Worm (Caenorhabditis elegans): ENCODE measurements around the gene oac-10.

oac-10 gene

ce11 chrII:3869601-3870000 lies at the start of gene oac-10:
TSS of gene oac-10 (plus strand) at chrII:3869901.
- TF ChIP-seq pha-4 (GFP tag; IDR thresholded peaks at IDR 0.05) (no peak), pha-4 (tag; optimal IDR thresholded peaks at IDR 0.05) (no peak), nhr-25 (tag; optimal IDR thresholded peaks at IDR 0.05; ENCODE audit: borderline replicate concordance, insufficient read depth) (no peak), madf-5 (GFP tag; IDR thresholded peaks at IDR 0.05) (no peak), daf-12 (tag; optimal IDR thresholded peaks at IDR 0.05) (no peak), ZK546.5 (tag; optimal IDR thresholded peaks at IDR 0.05) (no peak), Y75B8A.6 (GFP tag; IDR thresholded peaks at IDR 0.05) (no peak), ceh-62 (tag; optimal IDR thresholded peaks at IDR 0.05) (no peak), nhr-11 (tag; optimal IDR thresholded peaks at IDR 0.05) (no peak), D1046.2 (GFP tag; IDR thresholded peaks at IDR 0.05) (no peak), lin-38 (GFP tag; IDR thresholded peaks at IDR 0.05) (no peak), lin-13 (GFP tag; optimal IDR thresholded peaks at IDR 0.05) (no peak), unc-39 (tag; optimal IDR thresholded peaks at IDR 0.05) (no peak), nhr-77 (tag; optimal IDR thresholded peaks at IDR 0.05) (no peak), hmg-1.1 (GFP tag; IDR thresholded peaks at IDR 0.05) (no peak), mdt-29 (GFP tag; IDR thresholded peaks at IDR 0.05) (no peak), nhr-10 (tag; optimal IDR thresholded peaks at IDR 0.05) (no peak), lin-1 (GFP tag; IDR thresholded peaks at IDR 0.05) (no peak), nhr-42 (GFP tag; IDR thresholded peaks at IDR 0.05) (no peak)

- TF ChIP-seq fos-1 (tag; optimal IDR thresholded peaks at IDR 0.05) (no peak), daf-16 (GFP tag; optimal IDR thresholded peaks at IDR 0.05) (no peak), daf-16 (tag; optimal IDR thresholded peaks at IDR 0.05) (no peak), egl-27 (tag; optimal IDR thresholded peaks at IDR 0.05) (no peak), egl-43 (GFP tag; IDR thresholded peaks at IDR 0.05) (no peak), ceh-20 (GFP tag; IDR thresholded peaks at IDR 0.05) (no peak), vab-7 (GFP tag; IDR thresholded peaks at IDR 0.05) (no peak), skn-1 (tag; optimal IDR thresholded peaks at IDR 0.05) (no peak), nhr-48 (tag; optimal IDR thresholded peaks at IDR 0.05) (no peak), daf-8 (GFP tag; IDR thresholded peaks at IDR 0.05) (no peak), unc-130 (GFP tag; optimal IDR thresholded peaks at IDR 0.05) (no peak), ceh-62 (tag; optimal IDR thresholded peaks at IDR 0.05) (no peak), lin-13 (GFP tag; optimal IDR thresholded peaks at IDR 0.05) (no peak), ces-1 (GFP tag; optimal IDR thresholded peaks at IDR 0.05) (no peak), nhr-111 (GFP tag; optimal IDR thresholded peaks at IDR 0.05) (no peak)
Measured at ce11 chrII:3821248-3821647, 48.5 kb upstream of the oac-10 start, which contains the start of gene F54D10.7. TSS of gene F54D10.7 (minus strand) at chrII:3821296.

DNA sequence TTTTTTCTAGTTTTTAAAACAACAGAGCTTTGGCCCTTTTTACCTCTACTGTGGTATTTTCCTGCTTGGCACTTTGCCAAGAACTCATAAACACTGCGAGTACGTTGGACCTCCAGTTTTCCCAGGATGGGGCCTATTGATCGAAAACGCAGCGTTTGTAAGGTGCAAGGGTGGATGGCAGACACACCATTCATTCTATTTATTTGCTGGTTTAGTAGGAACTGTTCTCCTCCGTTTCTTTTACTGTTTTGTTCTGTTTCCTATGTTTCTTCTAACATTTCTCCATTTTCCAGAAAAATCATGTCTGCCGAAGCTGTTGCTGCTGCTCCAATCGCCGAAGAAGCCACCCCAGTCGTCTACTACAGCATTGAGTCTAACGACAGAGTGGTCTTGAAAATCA lies 45.8 kb upstream of the oac-10 start, which contains the start of gene skr-15:
Gene skr-15 (plus strand): TSS at position 301 of the 400 bp plus-strand sequence.
- no peak for TF ChIP-seq pha-4 (GFP tag; IDR thresholded peaks at IDR 0.05)
- no peak for TF ChIP-seq pha-4 (tag; optimal IDR thresholded peaks at IDR 0.05)
- no peak for TF ChIP-seq Y75B8A.6 (GFP tag; IDR thresholded peaks at IDR 0.05)
- no peak for TF ChIP-seq lim-7 (GFP tag; IDR thresholded peaks at IDR 0.05)
- TF ChIP-seq pqm-1 (tag; optimal IDR thresholded peaks at IDR 0.05), result no peak
- no peak for TF ChIP-seq attf-4 (tag; optimal IDR thresholded peaks at IDR 0.05)
- no peak for TF ChIP-seq nhr-41 (GFP tag; IDR thresholded peaks at IDR 0.05)
- no peak for TF ChIP-seq egl-27 (tag; optimal IDR thresholded peaks at IDR 0.05)
- no peak for TF ChIP-seq T20F7.1 (GFP tag; optimal IDR thresholded peaks at IDR 0.05)
- no peak for TF ChIP-seq fos-1 (tag; optimal IDR thresholded peaks at IDR 0.05)
- TF ChIP-seq mes-2 (tag; optimal IDR thresholded peaks at IDR 0.05; ENCODE audit: poor library complexity, severe bottlenecking), result no peak
- TF ChIP-seq F10B5.3 (tag; optimal IDR thresholded peaks at IDR 0.05), result no peak
- TF ChIP-seq rbr-2 (tag; optimal IDR thresholded peaks at IDR 0.05), result no peak
- no peak for TF ChIP-seq fkh-10 (GFP tag; optimal IDR thresholded peaks at IDR 0.05)
- no peak for TF ChIP-seq ama-1 (optimal IDR thresholded peaks at IDR 0.05)
- TF ChIP-seq F26F4.8 (GFP tag; conservative IDR thresholded peaks at IDR 0.05), result no peak
- no peak for TF ChIP-seq zfp-3 (GFP tag; conservative IDR thresholded peaks at IDR 0.05)
- TF ChIP-seq ceh-28 (tag; optimal IDR thresholded peaks at IDR 0.05), result no peak
- TF ChIP-seq madf-9 (GFP tag; conservative IDR thresholded peaks at IDR 0.05), result no peak
- TF ChIP-seq ztf-7 (tag; optimal IDR thresholded peaks at IDR 0.05), result no peak
- no peak for TF ChIP-seq spr-3 (GFP tag; optimal IDR thresholded peaks at IDR 0.05)
